Worm (Caenorhabditis elegans) whole organism, L3 larva: ENCODE measurements around the gene H05C05.1.

Experiments
- R02D3.7 ChIP-seq: fragments of 150-350 bp; optimal IDR thresholded peaks from 2 replicates; lab custom pipeline; 2014; ENCODE audit warnings: missing biosample characterization, missing genetic modification characterization
- ZK546.5 ChIP-seq: sonication (generic microtip); optimal IDR thresholded peaks from 2 replicates; lab custom pipeline; 2017; ENCODE audit warnings: missing biosample characterization, missing genetic modification characterization
- aly-2 ChIP-seq: fragments of 150-350 bp; optimal IDR thresholded peaks from 2 replicates; lab custom pipeline; 2014; ENCODE audit warnings: missing biosample characterization, missing genetic modification characterization
- ceh-16 ChIP-seq: sonication (generic microtip); optimal IDR thresholded peaks from 2 replicates; lab custom pipeline; 2017; ENCODE audit warnings: missing biosample characterization, missing genetic modification characterization
- ceh-28 ChIP-seq: fragments of 150-350 bp; optimal IDR thresholded peaks from 2 replicates; lab custom pipeline; 2014; ENCODE audit warnings: missing biosample characterization, missing genetic modification reagents, missing genetic modification characterization
- ceh-82 ChIP-seq: fragments of 150-350 bp; optimal IDR thresholded peaks from 2 replicates; lab custom pipeline; 2014; ENCODE audit warnings: missing biosample characterization, missing genetic modification characterization
- egl-27 ChIP-seq: sonication (generic microtip); optimal IDR thresholded peaks from 4 replicates; lab custom pipeline; 2017; ENCODE audit warnings: missing biosample characterization, missing genetic modification reagents, missing genetic modification characterization
- egl-5 ChIP-seq: fragments of 150-350 bp; optimal IDR thresholded peaks from 2 replicates; lab custom pipeline; 2017; ENCODE audit warnings: missing biosample characterization, missing genetic modification reagents, missing genetic modification characterization, inconsistent platforms
- elt-1 ChIP-seq: fragments of 150-350 bp; optimal IDR thresholded peaks from 2 replicates; lab custom pipeline; 2014; ENCODE audit warnings: missing biosample characterization, missing genetic modification characterization
- elt-2 ChIP-seq: sonication (generic microtip); optimal IDR thresholded peaks from 2 replicates; lab custom pipeline; 2016; ENCODE audit warnings: missing genetic modification reagents, mild to moderate bottlenecking, missing genetic modification characterization, missing compliant biosample characterization
- elt-3 ChIP-seq, 3 experiments: fragments of 150-350 bp in 1 of 3; sonication (generic microtip) in 2 of 3; optimal IDR thresholded peaks; 2 replicates in 2 of 3; 4 replicates in 1 of 3; lab custom pipeline; 2014 to 2017; ENCODE audit warnings: missing biosample characterization in 3 of 3, missing genetic modification characterization in 3 of 3
- eor-1 ChIP-seq, 2 experiments: fragments of 150-350 bp; optimal IDR thresholded peaks; 2 replicates each; lab custom pipeline; 2014 to 2018; ENCODE audit warnings: missing biosample characterization in 2 of 2, missing genetic modification characterization in 2 of 2
- fkh-10 ChIP-seq: sonication (generic microtip); optimal IDR thresholded peaks from 2 replicates; lab custom pipeline; 2017; ENCODE audit warnings: missing biosample characterization, missing genetic modification reagents, missing genetic modification characterization
- fkh-2 ChIP-seq: fragments of 150-350 bp; optimal IDR thresholded peaks from 2 replicates; lab custom pipeline; 2014; ENCODE audit warnings: missing biosample characterization, missing genetic modification reagents, missing genetic modification characterization
- fos-1 ChIP-seq: fragments of 150-350 bp; optimal IDR thresholded peaks from 2 replicates; lab custom pipeline; 2014; ENCODE audit warnings: missing biosample characterization, missing genetic modification characterization
- hmg-11 ChIP-seq: sonication (generic microtip); optimal IDR thresholded peaks from 2 replicates; lab custom pipeline; 2016; ENCODE audit warnings: missing genetic modification characterization, missing compliant biosample characterization
- jun-1 ChIP-seq: fragments of 150-350 bp; optimal IDR thresholded peaks from 2 replicates; lab custom pipeline; 2014; ENCODE audit warnings: missing biosample characterization, missing genetic modification reagents, missing genetic modification characterization
- lin-39 ChIP-seq: fragments of 150-350 bp; optimal IDR thresholded peaks from 2 replicates; lab custom pipeline; 2018; ENCODE audit warnings: missing biosample characterization, missing genetic modification reagents, missing genetic modification characterization
- lsy-12 ChIP-seq: sonication (generic microtip); optimal IDR thresholded peaks from 2 replicates; lab custom pipeline; 2016; ENCODE audit warnings: mild to moderate bottlenecking, missing genetic modification characterization, missing compliant biosample characterization
- mml-1 ChIP-seq: fragments of 150-350 bp; sonication (generic microtip); optimal IDR thresholded peaks from 3 replicates; lab custom pipeline; 2014; ENCODE audit warnings: missing biosample characterization, missing genetic modification characterization
- nfya-1 ChIP-seq: sonication (generic microtip); optimal IDR thresholded peaks from 2 replicates; lab custom pipeline; 2017; ENCODE audit warnings: missing genetic modification characterization, mild to moderate bottlenecking, missing compliant biosample characterization, antibody characterized with exemption, moderate library complexity; ENCODE audit not compliant: insufficient read depth
- nhr-12 ChIP-seq: fragments of 150-350 bp; optimal IDR thresholded peaks from 2 replicates; lab custom pipeline; 2014; ENCODE audit warnings: missing biosample characterization, missing genetic modification characterization
- nhr-23 ChIP-seq: fragments of 150-350 bp; optimal IDR thresholded peaks from 2 replicates; lab custom pipeline; 2014; ENCODE audit warnings: missing biosample characterization, missing genetic modification reagents, missing genetic modification characterization
- nhr-237 ChIP-seq: fragments of 150-350 bp; optimal IDR thresholded peaks from 2 replicates; lab custom pipeline; 2014; ENCODE audit warnings: missing biosample characterization, missing genetic modification characterization
- nhr-28 ChIP-seq: fragments of 150-350 bp; optimal IDR thresholded peaks from 2 replicates; lab custom pipeline; 2014; ENCODE audit warnings: missing biosample characterization, missing genetic modification characterization
- nhr-43 ChIP-seq: sonication (generic microtip); optimal IDR thresholded peaks from 2 replicates; lab custom pipeline; 2016; ENCODE audit warnings: mild to moderate bottlenecking, missing genetic modification characterization, missing compliant biosample characterization; ENCODE audit not compliant: poor library complexity, severe bottlenecking
- nhr-76 ChIP-seq: fragments of 150-350 bp; sonication (generic microtip); optimal IDR thresholded peaks from 5 replicates; lab custom pipeline; 2014; ENCODE audit warnings: missing biosample characterization, missing genetic modification characterization
- nhr-77 ChIP-seq: fragments of 150-350 bp; optimal IDR thresholded peaks from 2 replicates; lab custom pipeline; 2014; ENCODE audit warnings: missing biosample characterization, missing genetic modification characterization
- pha-4 ChIP-seq: fragments of 150-350 bp; optimal IDR thresholded peaks from 2 replicates; lab custom pipeline; 2014; ENCODE audit warnings: missing biosample characterization, missing genetic modification reagents, missing genetic modification characterization
- sea-2 ChIP-seq: fragments of 150-350 bp; sonication (generic microtip); optimal IDR thresholded peaks from 4 replicates; lab custom pipeline; 2014; ENCODE audit warnings: missing biosample characterization, missing genetic modification reagents, missing genetic modification characterization
- skn-1 ChIP-seq: fragments of 150-350 bp; optimal IDR thresholded peaks from 2 replicates; lab custom pipeline; 2014; ENCODE audit warnings: missing biosample characterization, missing genetic modification characterization
- tbx-2 ChIP-seq: sonication (generic microtip); optimal IDR thresholded peaks from 2 replicates; lab custom pipeline; 2016; ENCODE audit warnings: mild to moderate bottlenecking, missing genetic modification characterization, missing compliant biosample characterization
- unc-39 ChIP-seq: sonication (generic microtip); optimal IDR thresholded peaks from 4 replicates; lab custom pipeline; 2017; ENCODE audit warnings: missing biosample characterization, missing genetic modification characterization
- unc-62 ChIP-seq: fragments of 150-350 bp; sonication (generic microtip); optimal IDR thresholded peaks from 4 replicates; lab custom pipeline; 2014; ENCODE audit warnings: missing biosample characterization, missing genetic modification reagents, missing genetic modification characterization
- ztf-11 ChIP-seq: fragments of 150-350 bp; optimal IDR thresholded peaks from 2 replicates; lab custom pipeline; 2014; ENCODE audit warnings: missing biosample characterization, missing genetic modification characterization

H05C05.1 gene

DNA sequence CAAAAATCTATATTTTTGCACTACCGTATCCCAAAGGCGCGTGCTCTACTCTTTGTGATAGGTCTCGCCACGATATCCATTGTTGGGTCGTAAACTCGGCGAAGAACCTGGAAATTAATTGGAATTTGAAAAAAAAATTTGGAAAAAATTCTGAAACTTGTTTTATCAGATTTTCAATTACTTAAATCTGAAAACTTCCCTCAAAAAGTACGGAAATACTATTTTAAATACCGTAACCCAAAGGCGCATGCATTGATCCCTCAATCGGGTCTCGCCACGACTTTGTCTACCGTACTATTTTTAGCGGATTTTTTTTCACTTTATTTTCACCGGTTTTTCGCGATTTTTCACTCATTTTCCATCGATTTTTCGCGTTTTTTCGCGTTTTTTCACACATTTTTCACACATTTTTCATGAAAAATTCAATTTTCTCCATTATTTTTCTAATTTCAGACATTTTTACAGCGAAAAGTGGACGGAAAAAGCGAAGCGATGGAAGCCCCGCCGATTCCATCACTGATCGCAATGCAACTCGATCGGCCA lies at the start of gene H05C05.1:
H05C05.1 (plus strand) TSS at position 493 of the 543 bp plus-strand sequence.
- no peak for TF ChIP-seq fkh-2 (tag; lab: Kevin White, UChicago)
- TF ChIP-seq aly-2: no peak
- TF ChIP-seq elt-2 (tag; lab: Kevin White, UChicago): no peak
- no peak for TF ChIP-seq nhr-23 (tag; lab: Kevin White, UChicago)
- no peak for TF ChIP-seq ceh-82 (tag; lab: Kevin White, UChicago)
- no peak for TF ChIP-seq mml-1 (tag; lab: Kevin White, UChicago)
- TF ChIP-seq elt-1 (tag; lab: Kevin White, UChicago): no peak
- no peak for TF ChIP-seq fos-1 (tag; lab: Kevin White, UChicago)
- TF ChIP-seq lin-39 (tag; lab: Kevin White, UChicago): no peak
- TF ChIP-seq egl-5 (tag; lab: Kevin White, UChicago): no peak
- TF ChIP-seq nhr-12 (tag; lab: Kevin White, UChicago): no peak
- no peak for TF ChIP-seq pha-4 (tag; lab: Kevin White, UChicago)
- no peak for TF ChIP-seq nhr-237
- TF ChIP-seq eor-1 (tag; optimal IDR thresholded peaks at IDR 0.05; lab: Kevin White, UChicago): no peak
- TF ChIP-seq skn-1 (tag; lab: Kevin White, UChicago): no peak
- no peak for TF ChIP-seq ceh-28
- no peak for TF ChIP-seq nhr-76 (tag; lab: Kevin White, UChicago)
- TF ChIP-seq, all 47 proteins: peak for 0

DNA sequence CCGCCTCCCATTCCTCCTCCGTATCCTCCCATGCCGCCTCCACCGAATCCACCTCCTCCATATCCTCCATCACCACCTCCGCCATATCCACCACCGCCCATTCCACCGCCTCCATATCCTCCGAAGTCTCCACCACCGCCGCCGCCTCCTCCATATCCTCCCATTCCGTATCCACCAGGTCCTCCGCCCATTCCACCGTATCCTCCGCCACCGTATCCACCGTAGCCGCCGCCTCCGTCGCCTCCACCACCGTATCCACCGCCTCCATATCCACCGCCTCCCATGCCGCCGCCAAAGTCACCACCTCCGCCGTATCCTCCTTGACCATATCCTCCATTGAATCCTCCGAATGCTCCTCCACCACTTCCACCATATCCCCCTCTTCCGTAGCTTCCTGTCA lies 47.2 kb upstream of the H05C05.1 start:
- TF ChIP-seq fkh-2 (tag; lab: Kevin White, UChicago): no peak
- no peak for TF ChIP-seq unc-62 (GFP tag; lab: Kevin White, UChicago)
- TF ChIP-seq egl-27 (tag; lab: Kevin White, UChicago): no peak
- no peak for TF ChIP-seq nhr-28 (tag; lab: Kevin White, UChicago)
- no peak for TF ChIP-seq elt-2 (tag; lab: Kevin White, UChicago)
- no peak for TF ChIP-seq nhr-43 (tag; lab: Kevin White, UChicago)
- no peak for TF ChIP-seq unc-39 (tag; lab: Kevin White, UChicago)
- TF ChIP-seq aly-2: no peak
- TF ChIP-seq elt-1 (tag; lab: Kevin White, UChicago): no peak

DNA sequence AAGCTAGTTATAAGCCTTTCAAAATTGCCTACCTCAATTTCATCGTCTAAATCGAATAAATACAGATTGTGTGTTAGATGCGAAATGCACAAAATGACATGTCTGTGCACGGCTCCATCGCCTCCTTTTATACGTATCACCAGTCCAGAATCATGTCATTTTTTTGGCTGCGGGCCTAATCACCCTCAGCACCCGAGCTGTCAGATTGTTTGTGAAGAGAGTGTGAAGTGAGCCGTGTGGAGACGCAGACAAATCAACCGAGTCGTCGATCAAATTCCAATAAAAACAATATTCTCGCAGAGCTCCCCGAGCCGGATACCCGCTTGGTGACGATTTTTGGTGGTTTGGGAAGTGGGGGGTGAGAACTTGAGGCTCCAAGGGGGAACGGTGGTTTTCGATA lies 45.8 kb upstream of the H05C05.1 start, which contains the start of gene idpa-1:
idpa-1 (minus strand) TSS at position 101 of the 400 bp plus-strand sequence.
- TF ChIP-seq nhr-28 (tag; lab: Kevin White, UChicago) (no peak), nhr-77 (tag; lab: Kevin White, UChicago) (no peak), jun-1 (tag; lab: Kevin White, UChicago) (no peak), ceh-28 (no peak), ceh-16 (no peak), elt-1 (tag; lab: Kevin White, UChicago) (no peak), nhr-23 (tag; lab: Kevin White, UChicago) (no peak)

DNA sequence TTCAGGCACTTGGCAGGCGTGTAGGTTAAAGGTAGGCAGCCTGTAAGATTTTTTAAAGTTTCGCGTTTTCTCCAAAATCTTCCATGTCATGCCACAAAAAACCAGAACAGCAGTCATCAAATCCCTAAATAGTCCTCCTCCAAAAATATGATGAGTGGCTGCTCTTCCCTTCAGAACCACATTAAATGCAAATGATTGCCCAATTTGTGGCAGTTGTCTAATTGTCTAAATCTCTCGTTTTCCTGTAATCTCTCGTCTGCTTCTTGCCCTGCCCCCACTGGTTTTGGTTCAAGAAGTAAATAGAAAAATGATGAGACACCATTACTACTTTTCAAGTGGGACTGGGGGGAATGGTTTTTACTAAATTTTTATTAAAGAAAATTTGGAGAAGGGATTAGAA lies 42.8 kb upstream of the H05C05.1 start:
- TF ChIP-seq ztf-11 (no peak), ceh-82 (tag; lab: Kevin White, UChicago) (no peak), nhr-28 (tag; lab: Kevin White, UChicago) (no peak), hmg-11 (tag; lab: Kevin White, UChicago) (no peak), R02D3.7 (no peak), sea-2 (no peak), fos-1 (tag; lab: Kevin White, UChicago) (no peak), lsy-12 (no peak), nhr-76 (tag; lab: Kevin White, UChicago) (no peak), jun-1 (tag; lab: Kevin White, UChicago) (no peak), lin-39 (tag; lab: Kevin White, UChicago) (no peak), pha-4 (tag; lab: Kevin White, UChicago) (no peak), fkh-10 (no peak), elt-3 (tag; optimal IDR thresholded peaks at IDR 0.05; lab: Kevin White, UChicago) (no peak), nfya-1 (tag; lab: Kevin White, UChicago) (no peak), ZK546.5 (tag; lab: Kevin White, UChicago) (no peak), tbx-2 (tag; lab: Kevin White, UChicago) (no peak), elt-1 (tag; lab: Kevin White, UChicago) (no peak)
